Worm (Caenorhabditis elegans) whole organism, mixed stage, embryonic: ENCODE data around the gene selt-1.2.

Experiments
- M03D4.4 ChIP-seq: sonication (generic microtip); optimal IDR thresholded peaks from 2 replicates; lab custom pipeline; 2017; ENCODE audit warnings: mild to moderate bottlenecking, missing genetic modification characterization, missing compliant biosample characterization
- bed-3 ChIP-seq: fragments of 200-800 bp; sonication (Bioruptor generic); optimal IDR thresholded peaks from 3 replicates; lab custom pipeline; 2018; ENCODE audit warnings: mild to moderate bottlenecking, missing genetic modification characterization, moderate library complexity, missing compliant biosample characterization
- blmp-1 ChIP-seq: fragments of 150-350 bp; optimal IDR thresholded peaks from 2 replicates; lab custom pipeline; 2014; ENCODE audit warnings: missing biosample characterization, missing genetic modification characterization
- ceh-39 ChIP-seq: fragments of 150-350 bp; optimal IDR thresholded peaks from 2 replicates; lab custom pipeline; 2014; ENCODE audit warnings: missing biosample characterization, missing genetic modification characterization
- ceh-43 ChIP-seq: fragments of 200-800 bp; sonication (Bioruptor generic); optimal IDR thresholded peaks from 2 replicates; lab custom pipeline; 2018; ENCODE audit warnings: mild to moderate bottlenecking, missing genetic modification characterization, moderate library complexity, missing compliant biosample characterization
- ceh-83 ChIP-seq: fragments of 200-800 bp; sonication (Bioruptor generic); optimal IDR thresholded peaks from 2 replicates; lab custom pipeline; 2018; ENCODE audit warnings: mild to moderate bottlenecking, missing genetic modification characterization, missing compliant biosample characterization
- cnd-1 ChIP-seq: fragments of 200-800 bp; sonication (Bioruptor generic); optimal IDR thresholded peaks from 2 replicates; lab custom pipeline; 2018; ENCODE audit warnings: mild to moderate bottlenecking, missing genetic modification characterization, missing compliant biosample characterization
- drap-1 ChIP-seq: fragments of 200-800 bp; sonication (Bioruptor generic); optimal IDR thresholded peaks from 3 replicates; lab custom pipeline; 2018; ENCODE audit warnings: mild to moderate bottlenecking, missing genetic modification characterization, missing compliant biosample characterization
- elt-1 ChIP-seq: sonication (generic microtip); optimal IDR thresholded peaks from 2 replicates; lab custom pipeline; 2017; ENCODE audit warnings: missing genetic modification characterization, mild to moderate bottlenecking, missing compliant biosample characterization, antibody characterized with exemption, moderate library complexity, borderline replicate concordance; ENCODE audit not compliant: insufficient read depth
- flh-1 ChIP-seq: fragments of 200-800 bp; sonication (Bioruptor generic); optimal IDR thresholded peaks from 2 replicates; lab custom pipeline; 2018; ENCODE audit warnings: mild to moderate bottlenecking, missing genetic modification characterization, moderate library complexity, missing compliant biosample characterization
- ham-2 ChIP-seq: fragments of 200-800 bp; sonication (Bioruptor generic); optimal IDR thresholded peaks from 2 replicates; lab custom pipeline; 2018; ENCODE audit warnings: mild to moderate bottlenecking, missing genetic modification characterization, missing compliant biosample characterization
- hlh-1 ChIP-seq: fragments of 150-350 bp; optimal IDR thresholded peaks from 2 replicates; lab custom pipeline; 2014; ENCODE audit warnings: missing biosample characterization, missing genetic modification reagents, missing genetic modification characterization
- lin-13 ChIP-seq: fragments of 150-350 bp; optimal IDR thresholded peaks from 2 replicates; lab custom pipeline; 2014; ENCODE audit warnings: missing biosample characterization, missing genetic modification characterization
- lin-32 ChIP-seq: fragments of 200-800 bp; sonication (Bioruptor generic); optimal IDR thresholded peaks from 2 replicates; lab custom pipeline; 2018; ENCODE audit warnings: mild to moderate bottlenecking, missing genetic modification characterization, missing compliant biosample characterization
- lsy-2 ChIP-seq: fragments of 150-350 bp; optimal IDR thresholded peaks from 2 replicates; lab custom pipeline; 2014; ENCODE audit warnings: missing biosample characterization, missing genetic modification characterization
- mab-5 ChIP-seq: fragments of 150-350 bp; optimal IDR thresholded peaks from 2 replicates; lab custom pipeline; 2014; ENCODE audit warnings: missing biosample characterization, missing genetic modification characterization
- mep-1 ChIP-seq: fragments of 150-350 bp; optimal IDR thresholded peaks from 2 replicates; lab custom pipeline; 2017; ENCODE audit warnings: missing biosample characterization, missing genetic modification reagents, missing genetic modification characterization, inconsistent platforms
- mls-2 ChIP-seq: sonication (generic microtip); optimal IDR thresholded peaks from 2 replicates; lab custom pipeline; 2016; ENCODE audit warnings: mild to moderate bottlenecking, missing genetic modification characterization, moderate library complexity, missing compliant biosample characterization
- nhr-12 ChIP-seq: fragments of 150-350 bp; optimal IDR thresholded peaks from 2 replicates; lab custom pipeline; 2014; ENCODE audit warnings: missing biosample characterization, missing genetic modification characterization
- nhr-2 ChIP-seq: fragments of 150-350 bp; optimal IDR thresholded peaks from 2 replicates; lab custom pipeline; 2014; ENCODE audit warnings: missing biosample characterization, missing genetic modification characterization
- nhr-237 ChIP-seq: fragments of 150-350 bp; optimal IDR thresholded peaks from 2 replicates; lab custom pipeline; 2014; ENCODE audit warnings: missing biosample characterization, missing genetic modification characterization
- nhr-28 ChIP-seq: fragments of 150-350 bp; optimal IDR thresholded peaks from 2 replicates; lab custom pipeline; 2014; ENCODE audit warnings: missing biosample characterization, missing genetic modification characterization
- nhr-76 ChIP-seq: sonication (generic microtip); optimal IDR thresholded peaks from 2 replicates; lab custom pipeline; 2017; ENCODE audit warnings: missing biosample characterization, missing genetic modification characterization
- pha-4 ChIP-seq: fragments of 150-350 bp; optimal IDR thresholded peaks from 2 replicates; lab custom pipeline; 2018; ENCODE audit warnings: missing biosample characterization, missing genetic modification reagents, missing genetic modification characterization
- sem-2 ChIP-seq: fragments of 200-800 bp; sonication (Bioruptor generic); optimal IDR thresholded peaks from 2 replicates; lab custom pipeline; 2018; ENCODE audit warnings: mild to moderate bottlenecking, missing genetic modification characterization, missing compliant biosample characterization
- snpc-4 ChIP-seq: fragments of 150-350 bp; optimal IDR thresholded peaks from 2 replicates; lab custom pipeline; 2014; ENCODE audit warnings: missing biosample characterization, missing genetic modification characterization
- tbx-8 ChIP-seq: fragments of 200-800 bp; sonication (Bioruptor generic); optimal IDR thresholded peaks from 2 replicates; lab custom pipeline; 2018; ENCODE audit warnings: mild to moderate bottlenecking, missing genetic modification characterization, moderate library complexity, missing compliant biosample characterization
- unc-120 ChIP-seq: sonication (generic microtip); optimal IDR thresholded peaks from 2 replicates; lab custom pipeline; 2017; ENCODE audit warnings: missing genetic modification characterization, missing compliant biosample characterization; ENCODE audit not compliant: poor library complexity, severe bottlenecking
- unc-39 ChIP-seq: fragments of 150-350 bp; optimal IDR thresholded peaks from 2 replicates; lab custom pipeline; 2014; ENCODE audit warnings: missing biosample characterization, missing genetic modification characterization
- unc-62 ChIP-seq: fragments of 150-350 bp; optimal IDR thresholded peaks from 2 replicates; lab custom pipeline; 2014; ENCODE audit warnings: missing biosample characterization, missing genetic modification reagents, missing genetic modification characterization
- zip-8 ChIP-seq: fragments of 150-350 bp; optimal IDR thresholded peaks from 2 replicates; lab custom pipeline; 2014; ENCODE audit warnings: missing biosample characterization, missing genetic modification characterization
- ztf-11 ChIP-seq: fragments of 150-350 bp; optimal IDR thresholded peaks from 2 replicates; lab custom pipeline; 2014; ENCODE audit warnings: missing biosample characterization, missing genetic modification characterization

The selt-1.2 gene

ce11 chrV:10747263-10747951, at the start of gene selt-1.2, which contains the start of gene F28H7.2:
selt-1.2 (minus strand) TSS chrV:10747363.
F28H7.2 (plus strand) TSS chrV:10747901.
- no peak for TF ChIP-seq M03D4.4 (tag; lab: Kevin White, UChicago)
- TF ChIP-seq pha-4 (tag; lab: Kevin White, UChicago), result no peak
- TF ChIP-seq blmp-1 (tag; lab: Kevin White, UChicago), result no peak
- no peak for TF ChIP-seq nhr-2 (tag; lab: Kevin White, UChicago)
- no peak for TF ChIP-seq lin-13 (tag; lab: Kevin White, UChicago)
- no peak for TF ChIP-seq flh-1 (GFP tag; lab: Kevin White, UChicago)
- no peak for TF ChIP-seq drap-1
- TF ChIP-seq cnd-1 (tag; lab: Kevin White, UChicago), result no peak
- TF ChIP-seq sem-2 (GFP tag; lab: Kevin White, UChicago), result no peak
- TF ChIP-seq lin-32 (GFP tag; lab: Kevin White, UChicago), result no peak
- no peak for TF ChIP-seq nhr-76 (tag; lab: Kevin White, UChicago)
- TF ChIP-seq snpc-4 (tag; lab: Kevin White, UChicago), result no peak
- no peak for TF ChIP-seq nhr-28 (tag; lab: Kevin White, UChicago)
- TF ChIP-seq zip-8 (tag; lab: Kevin White, UChicago), result no peak
- TF ChIP-seq lsy-2 (tag; lab: Kevin White, UChicago), result no peak
- TF ChIP-seq unc-62 (GFP tag; lab: Kevin White, UChicago), result no peak
- TF ChIP-seq unc-120 (tag; lab: Kevin White, UChicago), result no peak
- no peak for TF ChIP-seq ceh-39 (tag; lab: Kevin White, UChicago)
- TF ChIP-seq, all 35 proteins: peak for 0

ce11 chrV:10795494-10795893, 48.3 kb upstream of the selt-1.2 start, which contains the start of gene D1054.19:
D1054.19 (plus strand) TSS chrV:10795794.
- TF ChIP-seq lsy-2 (tag; lab: Kevin White, UChicago), result no peak
- no peak for TF ChIP-seq nhr-12 (tag; lab: Kevin White, UChicago)
- no peak for TF ChIP-seq nhr-237 (tag; lab: Kevin White, UChicago)
- TF ChIP-seq tbx-8 (GFP tag; lab: Kevin White, UChicago), result no peak
- TF ChIP-seq blmp-1 (tag; lab: Kevin White, UChicago), result no peak
- no peak for TF ChIP-seq elt-1
- TF ChIP-seq hlh-1 (tag; lab: Kevin White, UChicago), result no peak

ce11 chrV:10794463-10794862, 47.3 kb upstream of the selt-1.2 start:
- TF ChIP-seq ceh-83 (GFP tag; lab: Kevin White, UChicago), result no peak
- TF ChIP-seq nhr-12 (tag; lab: Kevin White, UChicago), result no peak
- no peak for TF ChIP-seq ztf-11
- TF ChIP-seq mls-2 (tag; lab: Kevin White, UChicago), result no peak
- no peak for TF ChIP-seq mep-1 (tag; lab: Kevin White, UChicago)
- TF ChIP-seq nhr-28 (tag; lab: Kevin White, UChicago), result no peak
- no peak for TF ChIP-seq snpc-4 (tag; lab: Kevin White, UChicago)
- TF ChIP-seq nhr-237 (tag; lab: Kevin White, UChicago), result no peak
- TF ChIP-seq hlh-1 (tag; lab: Kevin White, UChicago), result no peak
- no peak for TF ChIP-seq sem-2 (GFP tag; lab: Kevin White, UChicago)
- no peak for TF ChIP-seq mab-5 (tag; lab: Kevin White, UChicago)
- no peak for TF ChIP-seq unc-39 (tag; lab: Kevin White, UChicago)
- TF ChIP-seq bed-3 (GFP tag; lab: Kevin White, UChicago), result no peak
- TF ChIP-seq tbx-8 (GFP tag; lab: Kevin White, UChicago), result no peak

- no peak for TF ChIP-seq ceh-39 (tag; lab: Kevin White, UChicago)
- TF ChIP-seq unc-39 (tag; lab: Kevin White, UChicago), result no peak
- no peak for TF ChIP-seq snpc-4 (tag; lab: Kevin White, UChicago)
- no peak for TF ChIP-seq ham-2 (GFP tag; lab: Kevin White, UChicago)
- no peak for TF ChIP-seq lin-13 (tag; lab: Kevin White, UChicago)
- TF ChIP-seq ceh-43 (GFP tag; lab: Kevin White, UChicago), result no peak
- TF ChIP-seq ztf-11, result no peak
- TF ChIP-seq, all 35 proteins: peak for 0
These were observed 46.3 kb upstream of the selt-1.2 start, which contains the start of gene ule-3 for ce11 chrV:10793498-10793897. ule-3 (plus strand) TSS chrV:10793798.
